Fruit fly (Drosophila melanogaster): Measurements from ENCODE around the gene Vml.

dm6 chrX:2319783-2320182 is 44.2 kb downstream of the Vml start:
- no peak for TF ChIP-seq h (GFP tag; optimal IDR thresholded peaks at IDR 0.05)
- TF ChIP-seq dmrt93B (GFP tag; optimal IDR thresholded peaks at IDR 0.05) = no peak
- no peak for TF ChIP-seq OdsH (GFP tag; optimal IDR thresholded peaks at IDR 0.05)
- TF ChIP-seq N (GFP tag; optimal IDR thresholded peaks at IDR 0.05) = no peak
- no peak for TF ChIP-seq woc (GFP tag; optimal IDR thresholded peaks at IDR 0.05)
- no peak for TF ChIP-seq HLH106 (tag; optimal IDR thresholded peaks at IDR 0.05)
